Worm (Caenorhabditis elegans) whole organism, L1 larva: ENCODE measurements around the gene fog-2.

Experiments used
- C04F5.9 ChIP-seq: sonication (generic microtip); optimal IDR thresholded peaks from 2 replicates; lab custom pipeline; 2016; ENCODE audit warnings: missing genetic modification characterization, missing compliant biosample characterization
- C16A3.4 ChIP-seq: fragments of 150-350 bp; optimal IDR thresholded peaks from 2 replicates; lab custom pipeline; 2014; ENCODE audit warnings: missing biosample characterization, missing genetic modification characterization
- C34B4.2 ChIP-seq: sonication (generic microtip); optimal IDR thresholded peaks from 2 replicates; lab custom pipeline; 2017; ENCODE audit warnings: mild to moderate bottlenecking, missing genetic modification characterization, missing compliant biosample characterization
- F16B12.6 ChIP-seq: fragments of 150-350 bp; optimal IDR thresholded peaks from 2 replicates; lab custom pipeline; 2014; ENCODE audit warnings: missing biosample characterization, missing genetic modification characterization
- aha-1 ChIP-seq: fragments of 150-350 bp; optimal IDR thresholded peaks from 2 replicates; lab custom pipeline; 2014; ENCODE audit warnings: missing biosample characterization, missing genetic modification characterization
- aly-2 ChIP-seq: fragments of 150-350 bp; optimal IDR thresholded peaks from 2 replicates; lab custom pipeline; 2014; ENCODE audit warnings: missing biosample characterization, missing genetic modification characterization
- ama-1 ChIP-seq: fragments of 150-350 bp; optimal IDR thresholded peaks from 2 replicates; lab custom pipeline; 2014
- ceh-63 ChIP-seq: fragments of 200-800 bp; sonication (Bioruptor generic); optimal IDR thresholded peaks from 2 replicates; lab custom pipeline; 2018; ENCODE audit warnings: mild to moderate bottlenecking, missing genetic modification characterization, missing compliant biosample characterization
- ceh-8 ChIP-seq: fragments of 200-800 bp; sonication (Bioruptor generic); optimal IDR thresholded peaks from 2 replicates; lab custom pipeline; 2018; ENCODE audit warnings: mild to moderate bottlenecking, missing genetic modification characterization, moderate library complexity, missing compliant biosample characterization
- ces-1 ChIP-seq: fragments of 150-350 bp; optimal IDR thresholded peaks from 2 replicates; lab custom pipeline; 2014; ENCODE audit warnings: missing biosample characterization, missing genetic modification reagents, missing genetic modification characterization
- dpl-1 ChIP-seq, 3 experiments: fragments of 150-350 bp in 2 of 3; sonication (generic microtip) in 1 of 3; optimal IDR thresholded peaks; 2 replicates each; lab custom pipeline; 2014 to 2017; ENCODE audit warnings: missing biosample characterization in 3 of 3, missing genetic modification characterization in 3 of 3, missing genetic modification reagents in 3 of 3
- dsc-1 ChIP-seq: sonication (generic microtip); optimal IDR thresholded peaks from 2 replicates; lab custom pipeline; 2016; ENCODE audit warnings: mild to moderate bottlenecking, missing genetic modification characterization, missing compliant biosample characterization
- efl-1 ChIP-seq, 4 experiments: fragments of 150-350 bp; optimal IDR thresholded peaks in 3 of 4; peaks in 1 of 4; 1 replicate in 1 of 4; 2 replicates in 3 of 4; lab custom pipeline; 2014; ENCODE audit warnings: missing biosample characterization in 2 of 4, missing genetic modification characterization in 2 of 4, missing genetic modification reagents in 2 of 4
- egl-27 ChIP-seq, 2 experiments: fragments of 150-350 bp in 1 of 2; sonication (generic microtip); optimal IDR thresholded peaks; 3 replicates each; lab custom pipeline; 2017 to 2018; ENCODE audit warnings: missing biosample characterization in 2 of 2, missing genetic modification characterization in 2 of 2, missing genetic modification reagents in 2 of 2
- elt-2 ChIP-seq: sonication (generic microtip); optimal IDR thresholded peaks from 2 replicates; lab custom pipeline; 2016; ENCODE audit warnings: missing genetic modification characterization, mild to moderate bottlenecking, inconsistent platforms, missing compliant biosample characterization, missing genetic modification reagents
- fkh-4 ChIP-seq: sonication (generic microtip); optimal IDR thresholded peaks from 2 replicates; lab custom pipeline; 2016; ENCODE audit warnings: missing compliant biosample characterization, missing genetic modification characterization, borderline replicate concordance
- fkh-8 ChIP-seq: sonication (generic microtip); optimal IDR thresholded peaks from 2 replicates; lab custom pipeline; 2016; ENCODE audit warnings: mild to moderate bottlenecking, missing genetic modification characterization, missing compliant biosample characterization
- fos-1 ChIP-seq: fragments of 150-350 bp; optimal IDR thresholded peaks from 2 replicates; lab custom pipeline; 2014; ENCODE audit warnings: missing biosample characterization, missing genetic modification characterization
- hlh-17 ChIP-seq: fragments of 200-800 bp; sonication (Bioruptor generic); optimal IDR thresholded peaks from 2 replicates; lab custom pipeline; 2018; ENCODE audit warnings: missing genetic modification characterization, mild to moderate bottlenecking, missing compliant biosample characterization, moderate library complexity, borderline replicate concordance
- hpl-2 ChIP-seq: fragments of 150-350 bp; optimal IDR thresholded peaks from 2 replicates; lab custom pipeline; 2014; ENCODE audit warnings: missing biosample characterization, missing genetic modification reagents, missing genetic modification characterization
- irx-1 ChIP-seq: sonication (generic microtip); optimal IDR thresholded peaks from 2 replicates; lab custom pipeline; 2016; ENCODE audit warnings: missing genetic modification characterization, missing compliant biosample characterization
- isw-1 ChIP-seq: fragments of 200-800 bp; sonication (Bioruptor generic); IDR thresholded peaks from 2 replicates; pipeline ENCODE4 v1.3.6; 2022; ENCODE audit warnings: missing genetic modification characterization, missing compliant biosample characterization
- lin-14 ChIP-seq: fragments of 200-800 bp; sonication (Bioruptor generic); optimal IDR thresholded peaks from 2 replicates; lab custom pipeline; 2018; ENCODE audit warnings: mild to moderate bottlenecking, missing genetic modification characterization, moderate library complexity, missing compliant biosample characterization
- lin-15B ChIP-seq: fragments of 150-350 bp; sonication (generic microtip); optimal IDR thresholded peaks from 3 replicates; lab custom pipeline; 2014; ENCODE audit warnings: missing biosample characterization, missing genetic modification characterization
- lin-35 ChIP-seq, 2 experiments: fragments of 150-350 bp; optimal IDR thresholded peaks; 2 replicates each; lab custom pipeline; 2014; ENCODE audit warnings: missing biosample characterization in 2 of 2, missing genetic modification characterization in 2 of 2, missing genetic modification reagents in 2 of 2
- lin-39 ChIP-seq: fragments of 150-350 bp; optimal IDR thresholded peaks from 2 replicates; lab custom pipeline; 2014; ENCODE audit warnings: missing biosample characterization, missing genetic modification reagents, missing genetic modification characterization
- lir-3 ChIP-seq: sonication (generic microtip); optimal IDR thresholded peaks from 2 replicates; lab custom pipeline; 2016; ENCODE audit warnings: mild to moderate bottlenecking, missing genetic modification characterization, moderate library complexity, missing compliant biosample characterization; ENCODE audit not compliant: poor library complexity
- lsy-2 ChIP-seq, 2 experiments: fragments of 150-350 bp; optimal IDR thresholded peaks; 2 replicates each; lab custom pipeline; 2014; ENCODE audit warnings: missing biosample characterization in 2 of 2, missing genetic modification characterization in 2 of 2
- mab-9 ChIP-seq: fragments of 200-800 bp; sonication (Bioruptor generic); IDR thresholded peaks from 2 replicates; pipeline ENCODE4 v1.3.6; 2022; ENCODE audit warnings: missing genetic modification reagents, missing genetic modification characterization, missing compliant biosample characterization
- nhr-11 ChIP-seq: fragments of 150-350 bp; optimal IDR thresholded peaks from 2 replicates; lab custom pipeline; 2014; ENCODE audit warnings: missing biosample characterization, missing genetic modification characterization
- nhr-19 ChIP-seq: fragments of 200-800 bp; sonication (Bioruptor generic); conservative IDR thresholded peaks from 2 replicates; pipeline ENCODE4 v1.3.6; 2022; ENCODE audit warnings: missing genetic modification characterization, missing compliant biosample characterization
- nhr-237 ChIP-seq: fragments of 150-350 bp; optimal IDR thresholded peaks from 2 replicates; lab custom pipeline; 2014; ENCODE audit warnings: missing biosample characterization, missing genetic modification characterization
- nhr-28 ChIP-seq: fragments of 150-350 bp; optimal IDR thresholded peaks from 2 replicates; lab custom pipeline; 2014; ENCODE audit warnings: missing biosample characterization, missing genetic modification characterization
- nhr-71 ChIP-seq: sonication (generic microtip); optimal IDR thresholded peaks from 2 replicates; lab custom pipeline; 2016; ENCODE audit warnings: mild to moderate bottlenecking, missing genetic modification characterization, moderate library complexity, missing compliant biosample characterization
- nhr-85 ChIP-seq: sonication (generic microtip); peaks from one replicate; lab custom pipeline; 2016; ENCODE audit warnings: missing genetic modification characterization, inconsistent platforms, missing compliant biosample characterization
- pag-3 ChIP-seq: sonication (generic microtip); optimal IDR thresholded peaks from 2 replicates; lab custom pipeline; 2017; ENCODE audit warnings: missing genetic modification characterization, mild to moderate bottlenecking, missing compliant biosample characterization, antibody characterized with exemption, borderline replicate concordance; ENCODE audit not compliant: insufficient read depth
- rnt-1 ChIP-seq: sonication (generic microtip); optimal IDR thresholded peaks from 2 replicates; lab custom pipeline; 2016; ENCODE audit warnings: mild to moderate bottlenecking, missing genetic modification characterization, moderate library complexity, missing compliant biosample characterization
- skn-1 ChIP-seq: fragments of 150-350 bp; optimal IDR thresholded peaks from 2 replicates; lab custom pipeline; 2014; ENCODE audit warnings: missing biosample characterization, missing genetic modification characterization
- sox-4 ChIP-seq: sonication (generic microtip); optimal IDR thresholded peaks from 2 replicates; lab custom pipeline; 2016; ENCODE audit warnings: missing genetic modification characterization, missing compliant biosample characterization
- swsn-7 ChIP-seq: sonication (generic microtip); optimal IDR thresholded peaks from 2 replicates; lab custom pipeline; 2016; ENCODE audit warnings: missing genetic modification characterization, missing compliant biosample characterization
- unc-30 ChIP-seq: sonication (generic microtip); optimal IDR thresholded peaks from 2 replicates; lab custom pipeline; 2017; ENCODE audit warnings: missing biosample characterization, missing genetic modification characterization
- unc-86 ChIP-seq: sonication (generic microtip); optimal IDR thresholded peaks from 2 replicates; lab custom pipeline; 2016; ENCODE audit warnings: missing genetic modification characterization, missing compliant biosample characterization
- unc-98 ChIP-seq: fragments of 200-800 bp; sonication (Bioruptor generic); IDR thresholded peaks from 2 replicates; pipeline ENCODE4 v1.3.6; 2022; ENCODE audit warnings: missing genetic modification characterization, missing compliant biosample characterization
- xbp-1 ChIP-seq: sonication (generic microtip); optimal IDR thresholded peaks from 2 replicates; lab custom pipeline; 2016; ENCODE audit warnings: missing genetic modification characterization, missing compliant biosample characterization
- zag-1 ChIP-seq: fragments of 150-350 bp; optimal IDR thresholded peaks from 2 replicates; lab custom pipeline; 2014; ENCODE audit warnings: missing biosample characterization, missing genetic modification characterization
- zip-4 ChIP-seq: fragments of 200-800 bp; sonication (Bioruptor generic); optimal IDR thresholded peaks from 2 replicates; lab custom pipeline; 2018; ENCODE audit warnings: mild to moderate bottlenecking, missing genetic modification characterization, moderate library complexity, missing compliant biosample characterization
- ztf-11 ChIP-seq, 2 experiments: sonication (generic microtip); optimal IDR thresholded peaks; 2 replicates each; lab custom pipeline; 2016 to 2017; ENCODE audit warnings: missing genetic modification characterization in 2 of 2, missing biosample characterization in 1 of 2, missing compliant biosample characterization in 1 of 2

The fog-2 gene

DNA sequence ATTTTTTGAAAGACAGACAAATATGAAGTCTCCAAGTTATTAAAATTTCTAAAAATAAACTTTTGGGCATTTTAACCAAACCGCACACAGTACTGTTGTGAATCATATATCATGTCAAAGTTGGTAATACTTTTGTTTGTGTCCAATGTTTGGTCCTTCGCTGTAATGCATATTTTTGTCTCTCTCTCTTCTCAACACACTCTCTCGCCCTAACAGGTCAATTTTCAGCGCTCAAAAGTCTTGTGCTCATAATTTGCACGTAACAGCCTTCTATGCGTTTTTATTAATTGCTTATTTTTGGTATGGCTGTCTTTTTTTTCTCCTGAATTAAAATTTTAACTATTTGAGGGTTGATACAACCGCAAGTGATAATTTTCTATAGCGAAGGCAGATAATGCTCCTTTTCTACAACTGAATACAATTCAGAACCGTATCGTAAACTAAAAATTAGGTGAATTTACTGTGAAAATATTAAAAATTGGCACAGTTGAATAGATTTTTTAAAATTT lies 37.2 kb upstream of the fog-2 start:
- TF ChIP-seq pag-3 (no peak), C04F5.9 (tag; lab: Kevin White, UChicago) (no peak), rnt-1 (tag; lab: Kevin White, UChicago) (no peak), skn-1 (tag; lab: Kevin White, UChicago) (no peak), lsy-2 (tag; optimal IDR thresholded peaks at IDR 0.05; lab: Kevin White, UChicago) (no peak), lin-15B (no peak), dsc-1 (tag; lab: Kevin White, UChicago) (no peak), ceh-8 (GFP tag; lab: Kevin White, UChicago) (no peak), sox-4 (tag; lab: Kevin White, UChicago) (no peak), nhr-85 (no peak)
- TF ChIP-seq, all 84 proteins: peak for 0

DNA sequence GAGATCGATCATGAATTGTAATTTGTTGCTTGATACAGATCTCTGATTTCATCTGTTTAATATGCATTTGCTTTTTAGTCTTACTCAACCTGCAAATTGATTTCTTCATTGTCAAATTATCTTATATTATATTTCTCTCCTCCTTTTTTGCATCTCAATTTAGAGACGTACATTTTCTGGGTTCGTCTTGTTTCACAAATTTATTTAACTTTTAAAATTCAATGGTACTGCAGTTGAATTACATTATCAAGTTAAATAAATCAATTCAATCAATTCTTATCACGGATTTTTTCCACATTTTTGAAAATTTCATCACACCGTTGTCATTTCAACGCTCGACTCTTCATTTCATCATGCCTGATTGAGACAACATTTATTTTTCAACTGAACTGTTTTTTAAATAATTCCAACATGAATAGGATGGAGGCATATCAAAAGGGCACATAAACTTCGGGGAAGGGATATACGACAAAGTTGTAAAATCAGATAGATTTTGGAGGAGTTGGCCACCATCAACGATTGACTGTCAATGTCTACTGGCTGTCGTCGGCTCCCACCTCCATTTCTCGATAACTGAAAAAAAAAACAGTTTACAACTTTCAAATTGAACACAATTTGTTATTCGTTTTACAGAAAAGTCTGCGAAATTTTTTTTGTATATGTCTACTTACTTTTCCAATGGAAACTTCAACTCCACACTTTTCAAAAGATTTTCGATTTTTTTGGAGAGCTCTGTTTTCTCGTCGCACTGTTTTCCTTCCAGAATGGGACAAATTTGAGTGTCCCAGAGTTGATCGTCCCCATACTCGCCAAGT lies 36.6 kb upstream of the fog-2 start:
- TF ChIP-seq elt-2 = peak; percentile 73
- peak; percentile 63 for TF ChIP-seq ama-1 (lab: Kevin White, UChicago)
- TF ChIP-seq isw-1 = no peak
- TF ChIP-seq nhr-19 = no peak
- TF ChIP-seq dpl-1 (GFP tag; optimal IDR thresholded peaks at IDR 0.05; lab: Kevin White, UChicago) = no peak
- peak; percentile 9 for TF ChIP-seq nhr-71 (tag; lab: Kevin White, UChicago)
- no peak for TF ChIP-seq lsy-2 (tag; optimal IDR thresholded peaks at IDR 0.05; lab: Kevin White, UChicago)
- no peak for TF ChIP-seq nhr-11 (tag; lab: Kevin White, UChicago)
- TF ChIP-seq swsn-7 = no peak
- TF ChIP-seq lin-39 (tag; lab: Kevin White, UChicago) = no peak
- TF ChIP-seq C16A3.4 (tag; lab: Kevin White, UChicago) = no peak
- TF ChIP-seq sox-4 (tag; lab: Kevin White, UChicago) = no peak
- TF ChIP-seq ces-1 = no peak
- TF ChIP-seq C34B4.2 (tag; lab: Kevin White, UChicago) = no peak
- no peak for TF ChIP-seq unc-98 (GFP tag; lab: Robert Waterston, UW)
- no peak for TF ChIP-seq aha-1
- TF ChIP-seq ceh-63 (GFP tag; lab: Kevin White, UChicago) = no peak
- no peak for TF ChIP-seq hlh-17 (GFP tag; lab: Kevin White, UChicago)
- TF ChIP-seq zip-4 (GFP tag; lab: Kevin White, UChicago) = no peak
- TF ChIP-seq skn-1 (tag; lab: Kevin White, UChicago) = no peak
- no peak for TF ChIP-seq fos-1 (tag; lab: Kevin White, UChicago)
- TF ChIP-seq xbp-1 = no peak
- TF ChIP-seq lir-3 (tag; lab: Kevin White, UChicago) = no peak
- TF ChIP-seq efl-1 (optimal IDR thresholded peaks at IDR 0.05; lab: Kevin White, UChicago) = no peak
- peak in 1 of 2 experiments; percentile 59 for TF ChIP-seq efl-1 (GFP tag; optimal IDR thresholded peaks at IDR 0.05 in 1 of 2; lab: Kevin White, UChicago)
- no peak for TF ChIP-seq fkh-8 (tag; lab: Kevin White, UChicago)
- TF ChIP-seq zag-1 = no peak
- no peak for TF ChIP-seq ceh-8 (GFP tag; lab: Kevin White, UChicago)
- TF ChIP-seq mab-9 (GFP tag; lab: Robert Waterston, UW) = no peak
- TF ChIP-seq irx-1 (tag; lab: Kevin White, UChicago) = no peak
- no peak for TF ChIP-seq nhr-28 (tag; lab: Kevin White, UChicago)
- TF ChIP-seq unc-86 (tag; lab: Kevin White, UChicago) = no peak
- no peak for TF ChIP-seq aly-2 (tag; lab: Kevin White, UChicago)
- TF ChIP-seq unc-30 (tag; lab: Kevin White, UChicago) = no peak
- TF ChIP-seq ztf-11 (tag; optimal IDR thresholded peaks at IDR 0.05; lab: Kevin White, UChicago) = no peak
- peak; percentile 51 for TF ChIP-seq hpl-2
- TF ChIP-seq lin-35 (GFP tag; optimal IDR thresholded peaks at IDR 0.05; lab: Kevin White, UChicago) = peak in 1 of 2 experiments; percentile 60
- no peak for TF ChIP-seq F16B12.6
- TF ChIP-seq fkh-4 (tag; lab: Kevin White, UChicago) = no peak
- TF ChIP-seq pag-3 = no peak
- no peak for TF ChIP-seq egl-27 (tag; optimal IDR thresholded peaks at IDR 0.05; lab: Kevin White, UChicago)
- no peak for TF ChIP-seq lin-14 (GFP tag; lab: Kevin White, UChicago)
- no peak for TF ChIP-seq nhr-237 (tag; lab: Kevin White, UChicago)
- TF ChIP-seq, all 84 proteins: peak for 6
